Fruit fly (Drosophila melanogaster) whole organism, embryonic: ENCODE results near the gene CG5376.

ENCODE experiments used
- ATbp ChIP-seq: fragments of 200-800 bp; sonication (Bioruptor generic); optimal IDR thresholded peaks from 2 replicates; lab custom pipeline; 2017; ENCODE audit warnings: missing biosample characterization, mild to moderate bottlenecking, missing genetic modification characterization, missing genetic modification reagents
- CG10431 ChIP-seq: fragments of 200-800 bp; sonication (Bioruptor generic); optimal IDR thresholded peaks from 3 replicates; lab custom pipeline; 2018; ENCODE audit warnings: missing biosample characterization, mild to moderate bottlenecking, missing genetic modification characterization
- CG10543 ChIP-seq: fragments of 200-800 bp; sonication (Bioruptor generic); optimal IDR thresholded peaks from 3 replicates; lab custom pipeline; 2017; ENCODE audit warnings: missing biosample characterization, mild to moderate bottlenecking, missing genetic modification characterization, moderate library complexity
- CG11093 ChIP-seq: fragments of 200-800 bp; sonication (Bioruptor generic); IDR thresholded peaks from 3 replicates; pipeline ENCODE4 v1.3.6; 2022; ENCODE audit warnings: missing biosample characterization, missing genetic modification characterization
- CG11723 ChIP-seq: fragments of 200-800 bp; sonication (Bioruptor generic); optimal IDR thresholded peaks from 2 replicates; lab custom pipeline; 2017; ENCODE audit warnings: missing biosample characterization, mild to moderate bottlenecking, missing genetic modification characterization
- CG12155 ChIP-seq: fragments of 200-800 bp; sonication (Bioruptor generic); optimal IDR thresholded peaks from 3 replicates; lab custom pipeline; 2016; ENCODE audit warnings: missing biosample characterization, missing genetic modification characterization
- CG12391 ChIP-seq: fragments of 200-800 bp; sonication (Bioruptor generic); optimal IDR thresholded peaks from 3 replicates; lab custom pipeline; 2018; ENCODE audit warnings: missing biosample characterization, mild to moderate bottlenecking, missing genetic modification characterization, moderate library complexity
- CG12769 ChIP-seq: fragments of 200-800 bp; sonication (Bioruptor generic); optimal IDR thresholded peaks from 2 replicates; lab custom pipeline; 2019; ENCODE audit warnings: missing biosample characterization, mild to moderate bottlenecking, missing genetic modification characterization, moderate library complexity
- CG13287 ChIP-seq: fragments of 200-800 bp; sonication (Bioruptor generic); IDR thresholded peaks from 2 replicates; pipeline ENCODE4 v1.3.6; 2022; ENCODE audit warnings: missing biosample characterization, missing genetic modification characterization; ENCODE audit not compliant: partially characterized antibody
- CG1602 ChIP-seq: fragments of 200-800 bp; sonication (Bioruptor generic); optimal IDR thresholded peaks from 3 replicates; lab custom pipeline; 2016; ENCODE audit warnings: missing biosample characterization, missing genetic modification characterization
- CG16863 ChIP-seq: fragments of 200-800 bp; sonication (Bioruptor generic); optimal IDR thresholded peaks from 3 replicates; lab custom pipeline; 2016; ENCODE audit warnings: missing biosample characterization, missing genetic modification characterization
- CG17359 ChIP-seq: fragments of 200-800 bp; sonication (Bioruptor generic); optimal IDR thresholded peaks from 3 replicates; lab custom pipeline; 2018; ENCODE audit warnings: missing biosample characterization, mild to moderate bottlenecking, missing genetic modification characterization, moderate library complexity
- CG2678 ChIP-seq: fragments of 200-800 bp; sonication (Bioruptor generic); optimal IDR thresholded peaks from 3 replicates; lab custom pipeline; 2019; ENCODE audit warnings: missing biosample characterization, mild to moderate bottlenecking, missing genetic modification characterization, moderate library complexity
- CG3407 ChIP-seq: fragments of 200-800 bp; sonication (Bioruptor generic); optimal IDR thresholded peaks from 2 replicates; lab custom pipeline; 2018; ENCODE audit warnings: missing biosample characterization, mild to moderate bottlenecking, missing genetic modification characterization
- CG4617 ChIP-seq: fragments of 200-800 bp; sonication (Bioruptor generic); optimal IDR thresholded peaks from 3 replicates; lab custom pipeline; 2016; ENCODE audit warnings: missing biosample characterization, missing genetic modification characterization, borderline replicate concordance
- CG6254 ChIP-seq: fragments of 200-800 bp; sonication (Bioruptor generic); optimal IDR thresholded peaks from 3 replicates; lab custom pipeline; 2017; ENCODE audit warnings: mild to moderate bottlenecking, missing biosample characterization, missing genetic modification reagents, missing genetic modification characterization
- CG6813 ChIP-seq: fragments of 200-800 bp; sonication (Bioruptor generic); optimal IDR thresholded peaks from 2 replicates; lab custom pipeline; 2017; ENCODE audit warnings: missing biosample characterization, missing genetic modification characterization, mild to moderate bottlenecking, moderate library complexity, missing genetic modification reagents
- CG7357 ChIP-seq: fragments of 200-800 bp; sonication (Bioruptor generic); IDR thresholded peaks from 3 replicates; pipeline ENCODE4 v1.3.6; 2022; ENCODE audit warnings: missing biosample characterization, missing genetic modification characterization
- CG7839 ChIP-seq: fragments of 200-800 bp; sonication (Bioruptor generic); optimal IDR thresholded peaks from 3 replicates; lab custom pipeline; 2018; ENCODE audit warnings: missing biosample characterization, mild to moderate bottlenecking, missing genetic modification characterization, moderate library complexity
- CG7963 ChIP-seq: fragments of 200-800 bp; sonication (Bioruptor generic); IDR thresholded peaks from 3 replicates; pipeline ENCODE4 v1.3.6; 2022; ENCODE audit warnings: missing biosample characterization, missing genetic modification characterization; ENCODE audit not compliant: partially characterized antibody
- CTCF ChIP-seq: fragments of 200-800 bp; sonication (Bioruptor generic); optimal IDR thresholded peaks from 2 replicates; lab custom pipeline; 2017; ENCODE audit warnings: missing biosample characterization, mild to moderate bottlenecking, missing genetic modification characterization, moderate library complexity
- CoRest ChIP-seq: fragments of 200-800 bp; sonication (Bioruptor generic); optimal IDR thresholded peaks from 3 replicates; lab custom pipeline; 2018; ENCODE audit warnings: missing biosample characterization, mild to moderate bottlenecking, missing genetic modification characterization, moderate library complexity
- HmgD ChIP-seq: fragments of 200-800 bp; sonication (Bioruptor generic); optimal IDR thresholded peaks from 3 replicates; lab custom pipeline; 2016; ENCODE audit warnings: missing biosample characterization, missing genetic modification characterization
- Hmr ChIP-seq: fragments of 200-800 bp; sonication (Bioruptor generic); optimal IDR thresholded peaks from 3 replicates; lab custom pipeline; 2017; ENCODE audit warnings: mild to moderate bottlenecking, missing biosample characterization, missing genetic modification reagents, missing genetic modification characterization
- MTF-1 ChIP-seq: fragments of 200-800 bp; sonication (Bioruptor generic); optimal IDR thresholded peaks from 2 replicates; lab custom pipeline; 2018; ENCODE audit warnings: missing biosample characterization, mild to moderate bottlenecking, missing genetic modification characterization, borderline replicate concordance
- Med ChIP-seq: fragments of 200-800 bp; sonication (Bioruptor generic); peaks from one replicate; lab custom pipeline; 2016; ENCODE audit warnings: missing biosample characterization, missing genetic modification characterization, mild to moderate bottlenecking, inconsistent platforms, moderate library complexity
- Mrtf ChIP-seq: fragments of 200-800 bp; sonication (Bioruptor generic); IDR thresholded peaks from 3 replicates; pipeline ENCODE4 v1.3.6; 2022; ENCODE audit warnings: missing biosample characterization, missing genetic modification characterization
- Neu2 ChIP-seq: fragments of 200-800 bp; sonication (Bioruptor generic); optimal IDR thresholded peaks from 3 replicates; lab custom pipeline; 2016; ENCODE audit warnings: missing biosample characterization, missing genetic modification characterization, borderline replicate concordance
- Nf-YA ChIP-seq: fragments of 200-800 bp; sonication (Bioruptor generic); IDR thresholded peaks from 2 replicates; pipeline ENCODE4 v1.3.6; 2022; ENCODE audit warnings: missing biosample characterization, missing genetic modification characterization
- Rfx ChIP-seq: fragments of 200-800 bp; sonication (Bioruptor generic); IDR thresholded peaks from 2 replicates; pipeline ENCODE4 v1.3.6; 2022; ENCODE audit warnings: missing biosample characterization, missing genetic modification characterization
- bcd ChIP-seq: fragments of 200-800 bp; sonication (Bioruptor generic); optimal IDR thresholded peaks from 2 replicates; lab custom pipeline; 2017; ENCODE audit warnings: missing biosample characterization, mild to moderate bottlenecking, missing genetic modification characterization
- br ChIP-seq: fragments of >200 bp; optimal IDR thresholded peaks from 2 replicates; lab custom pipeline; 2017
- dimm ChIP-seq: fragments of 200-800 bp; sonication (Bioruptor generic); IDR thresholded peaks from 2 replicates; pipeline ENCODE4 v1.3.6; 2022; ENCODE audit warnings: missing biosample characterization, missing genetic modification characterization
- dmrt99B ChIP-seq: fragments of 200-800 bp; sonication (Bioruptor generic); optimal IDR thresholded peaks from 2 replicates; lab custom pipeline; 2018; ENCODE audit warnings: missing biosample characterization, mild to moderate bottlenecking, missing genetic modification characterization, moderate library complexity
- fd64A ChIP-seq: fragments of 200-800 bp; sonication (Bioruptor generic); optimal IDR thresholded peaks from 3 replicates; lab custom pipeline; 2018; ENCODE audit warnings: missing biosample characterization, mild to moderate bottlenecking, missing genetic modification characterization
- hb ChIP-seq: fragments of 200-800 bp; sonication (Bioruptor generic); IDR thresholded peaks from 3 replicates; pipeline ENCODE4 v1.3.6; 2022; ENCODE audit warnings: missing biosample characterization, missing genetic modification characterization; ENCODE audit not compliant: partially characterized antibody
- ind ChIP-seq: fragments of 200-800 bp; sonication (Bioruptor generic); optimal IDR thresholded peaks from 3 replicates; lab custom pipeline; 2016; ENCODE audit warnings: missing biosample characterization, missing genetic modification characterization
- jigr1 ChIP-seq: fragments of 200-800 bp; sonication (Bioruptor generic); IDR thresholded peaks from 3 replicates; pipeline ENCODE4 v1.3.6; 2022; ENCODE audit warnings: missing biosample characterization, missing genetic modification characterization
- jumu ChIP-seq: fragments of 200-800 bp; sonication (Bioruptor generic); optimal IDR thresholded peaks from 3 replicates; lab custom pipeline; 2016; ENCODE audit warnings: missing biosample characterization, missing genetic modification characterization
- kay ChIP-seq: fragments of 200-800 bp; sonication (Bioruptor generic); optimal IDR thresholded peaks from 2 replicates; lab custom pipeline; 2016; ENCODE audit warnings: missing biosample characterization, missing genetic modification characterization
- mirr ChIP-seq: fragments of 200-800 bp; sonication (Bioruptor generic); optimal IDR thresholded peaks from 3 replicates; lab custom pipeline; 2018; ENCODE audit warnings: missing biosample characterization, mild to moderate bottlenecking, missing genetic modification characterization
- mld ChIP-seq: fragments of 200-800 bp; sonication (Bioruptor generic); IDR thresholded peaks from 3 replicates; pipeline ENCODE4 v1.3.6; 2022; ENCODE audit warnings: missing biosample characterization, missing genetic modification characterization; ENCODE audit not compliant: partially characterized antibody
- oc ChIP-seq: fragments of 200-800 bp; sonication (Bioruptor generic); optimal IDR thresholded peaks from 2 replicates; lab custom pipeline; 2018; ENCODE audit warnings: missing biosample characterization, mild to moderate bottlenecking, missing genetic modification characterization, moderate library complexity
- pho ChIP-seq: fragments of 200-800 bp; sonication (Bioruptor generic); optimal IDR thresholded peaks from 2 replicates; lab custom pipeline; 2016; ENCODE audit warnings: missing biosample characterization, missing genetic modification characterization
- pzg ChIP-seq: fragments of 200-800 bp; sonication (Bioruptor generic); optimal IDR thresholded peaks from 3 replicates; lab custom pipeline; 2018; ENCODE audit warnings: missing biosample characterization, mild to moderate bottlenecking, missing genetic modification characterization, moderate library complexity
- sima ChIP-seq: fragments of 200-800 bp; sonication (Bioruptor generic); optimal IDR thresholded peaks from 2 replicates; lab custom pipeline; 2016; ENCODE audit warnings: missing biosample characterization, missing genetic modification characterization
- slou ChIP-seq: fragments of 200-800 bp; sonication (Bioruptor generic); optimal IDR thresholded peaks from 3 replicates; lab custom pipeline; 2016; ENCODE audit warnings: missing biosample characterization, missing genetic modification characterization
- sob ChIP-seq: fragments of 200-800 bp; sonication (Bioruptor generic); IDR thresholded peaks from 2 replicates; pipeline ENCODE4 v1.3.6; 2022; ENCODE audit warnings: missing biosample characterization, missing genetic modification characterization
- tll ChIP-seq, 2 experiments: fragments of 200-800 bp in 1 of 2; fragments of >200 bp in 1 of 2; sonication (Bioruptor generic) in 1 of 2; optimal IDR thresholded peaks; 2 replicates each; lab custom pipeline; 2017 to 2019; ENCODE audit warnings: missing biosample characterization in 2 of 2, missing genetic modification characterization in 2 of 2, mild to moderate bottlenecking in 1 of 2, moderate library complexity in 1 of 2
- tup ChIP-seq: fragments of 200-800 bp; sonication (Bioruptor generic); optimal IDR thresholded peaks from 2 replicates; lab custom pipeline; 2016; ENCODE audit warnings: missing biosample characterization, mild to moderate bottlenecking, missing genetic modification characterization, moderate library complexity
- vnd ChIP-seq: fragments of 200-800 bp; sonication (Bioruptor generic); IDR thresholded peaks from 3 replicates; pipeline ENCODE4 v1.3.6; 2022; ENCODE audit warnings: missing biosample characterization, missing genetic modification characterization; ENCODE audit not compliant: partially characterized antibody

The CG5376 gene

DNA sequence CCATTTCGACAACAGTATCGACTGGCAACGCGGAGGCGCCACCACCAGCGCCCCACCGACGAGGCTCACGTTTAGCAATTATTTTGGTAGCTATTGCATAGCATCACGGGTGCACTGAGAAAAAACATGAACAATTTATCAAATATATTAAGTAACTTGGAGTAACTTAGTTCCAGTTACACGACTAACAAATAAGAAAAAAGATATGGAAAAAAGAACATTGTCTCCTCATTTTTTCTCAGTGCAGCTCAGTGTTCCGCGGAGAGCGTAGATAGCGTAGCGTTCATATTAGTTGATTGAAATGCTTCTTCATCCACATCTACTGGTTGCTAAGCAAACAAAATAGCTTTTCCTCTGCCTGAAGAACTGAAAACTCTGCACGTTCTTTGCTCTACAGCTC, 26.6 kb upstream of the CG5376 start (continued):
- TF ChIP-seq CG7839 (tag; lab: Kevin White, UChicago) (peak; percentile 15), slou (no peak), CG4617 (GFP tag; lab: Kevin White, UChicago) (no peak), bcd (GFP tag; lab: Kevin White, UChicago) (no peak), fd64A (GFP tag; lab: Kevin White, UChicago) (no peak), CG6813 (GFP tag; lab: Kevin White, UChicago) (no peak), ind (peak; percentile 3), hb (GFP tag; lab: Robert Waterston, UW) (no peak), Neu2 (no peak), dmrt99B (peak; percentile 19), CG12769 (tag; lab: Kevin White, UChicago) (no peak), CG1602 (GFP tag; lab: Kevin White, UChicago) (no peak), CG17359 (peak; percentile 12), CG10431 (GFP tag; lab: Kevin White, UChicago) (no peak), CG3407 (GFP tag; lab: Kevin White, UChicago) (no peak), kay (GFP tag; lab: Kevin White, UChicago) (no peak), jumu (GFP tag; lab: Kevin White, UChicago) (no peak), Hmr (GFP tag; lab: Kevin White, UChicago) (no peak), pho (GFP tag; lab: Kevin White, UChicago) (no peak), CG13287 (no peak), CG2678 (tag; lab: Kevin White, UChicago) (peak; percentile 2), br (no peak), tup (no peak), Nf-YA (GFP tag; lab: Robert Waterston, UW) (no peak), Mrtf (GFP tag; lab: Robert Waterston, UW) (no peak), pzg (GFP tag; lab: Kevin White, UChicago) (no peak), CG7357 (GFP tag; lab: Robert Waterston, UW) (no peak), mld (GFP tag; lab: Robert Waterston, UW) (no peak), ATbp (GFP tag; lab: Kevin White, UChicago) (no peak), CG12391 (tag; lab: Kevin White, UChicago) (no peak), CG10543 (no peak), Rfx (peak; percentile 54), jigr1 (GFP tag; lab: Robert Waterston, UW) (no peak), CTCF (GFP tag; lab: Kevin White, UChicago) (no peak), sima (no peak), CG6254 (no peak), vnd (GFP tag; lab: Robert Waterston, UW) (no peak), CG11723 (GFP tag; lab: Kevin White, UChicago) (no peak), MTF-1 (no peak), mirr (GFP tag; lab: Kevin White, UChicago) (no peak), dimm (GFP tag; lab: Robert Waterston, UW) (no peak), CoRest (tag; lab: Kevin White, UChicago) (no peak), CG12155 (no peak), CG7963 (GFP tag; lab: Robert Waterston, UW) (no peak), Med (GFP tag; lab: Kevin White, UChicago) (peak; percentile 78), tll (GFP tag; optimal IDR thresholded peaks at IDR 0.05; lab: Kevin White, UChicago) (no peak), HmgD (no peak), CG11093 (GFP tag; lab: Robert Waterston, UW) (no peak), CG16863 (GFP tag; lab: Kevin White, UChicago) (no peak), oc (no peak), sob (GFP tag; lab: Robert Waterston, UW) (no peak)
